Worm (Caenorhabditis elegans): Measurements from ENCODE around the gene W10G11.3.

Gene W10G11.3

ce11 chrII:3547282-3547681, 15.0 kb downstream of the W10G11.3 start:
- TF ChIP-seq ham-2 (GFP tag; optimal IDR thresholded peaks at IDR 0.05) (peak; percentile 45), drap-1 (GFP tag; optimal IDR thresholded peaks at IDR 0.05) (peak; percentile 1), ces-1 (GFP tag; optimal IDR thresholded peaks at IDR 0.05) (peak; percentile 66), unc-120 (tag; optimal IDR thresholded peaks at IDR 0.05; ENCODE audit: poor library complexity, severe bottlenecking) (peak; percentile 68), bed-3 (GFP tag; optimal IDR thresholded peaks at IDR 0.05) (no peak), unc-39 (tag; optimal IDR thresholded peaks at IDR 0.05) (no peak), blmp-1 (tag; optimal IDR thresholded peaks at IDR 0.05) (no peak), nhr-2 (tag; optimal IDR thresholded peaks at IDR 0.05) (no peak), elt-1 (tag; optimal IDR thresholded peaks at IDR 0.05; ENCODE audit: borderline replicate concordance, insufficient read depth) (no peak), nhr-12 (tag; optimal IDR thresholded peaks at IDR 0.05) (no peak), ceh-83 (GFP tag; optimal IDR thresholded peaks at IDR 0.05) (peak; percentile 10), hlh-1 (tag; optimal IDR thresholded peaks at IDR 0.05) (peak; percentile 5), mep-1 (tag; optimal IDR thresholded peaks at IDR 0.05) (peak; percentile 34), ztf-11 (tag; optimal IDR thresholded peaks at IDR 0.05) (no peak), mab-5 (tag; optimal IDR thresholded peaks at IDR 0.05) (no peak), cnd-1 (tag; optimal IDR thresholded peaks at IDR 0.05) (peak; percentile 42)

- no peak for TF ChIP-seq lsy-2 (tag; optimal IDR thresholded peaks at IDR 0.05)
- TF ChIP-seq bed-3 (GFP tag; optimal IDR thresholded peaks at IDR 0.05), result no peak
- no peak for TF ChIP-seq snpc-4 (tag; optimal IDR thresholded peaks at IDR 0.05)
- TF ChIP-seq sem-2 (GFP tag; optimal IDR thresholded peaks at IDR 0.05), result no peak
- TF ChIP-seq sptf-1 (tag; optimal IDR thresholded peaks at IDR 0.05), result no peak
- no peak for TF ChIP-seq M03D4.4 (tag; optimal IDR thresholded peaks at IDR 0.05)
- TF ChIP-seq cnd-1 (tag; optimal IDR thresholded peaks at IDR 0.05), result no peak
Measured at ce11 chrII:3546381-3546931, 15.9 kb downstream of the W10G11.3 start, which contains the start of gene apd-3. Gene apd-3 (minus strand): TSS chrII:3546431.

ce11 chrII:3540151-3540550, 22.2 kb downstream of the W10G11.3 start:
- TF ChIP-seq ceh-43 (GFP tag; optimal IDR thresholded peaks at IDR 0.05), result no peak
- no peak for TF ChIP-seq unc-39 (tag; optimal IDR thresholded peaks at IDR 0.05)
- no peak for TF ChIP-seq blmp-1 (tag; optimal IDR thresholded peaks at IDR 0.05)
- TF ChIP-seq tbx-8 (GFP tag; optimal IDR thresholded peaks at IDR 0.05), result no peak
- no peak for TF ChIP-seq nhr-2 (tag; optimal IDR thresholded peaks at IDR 0.05)
- no peak for TF ChIP-seq sem-2 (GFP tag; optimal IDR thresholded peaks at IDR 0.05)

ce11 chrII:3528256-3528655, 34.1 kb downstream of the W10G11.3 start, which contains the start of gene ncs-6:
Gene ncs-6 (minus strand): TSS chrII:3528516.
- no peak for TF ChIP-seq sem-2 (GFP tag; optimal IDR thresholded peaks at IDR 0.05)

- TF ChIP-seq M03D4.4 (tag; optimal IDR thresholded peaks at IDR 0.05) (no peak), hlh-1 (tag; optimal IDR thresholded peaks at IDR 0.05) (no peak), nhr-12 (tag; optimal IDR thresholded peaks at IDR 0.05) (no peak), unc-62 (GFP tag; optimal IDR thresholded peaks at IDR 0.05) (no peak), snpc-4 (tag; optimal IDR thresholded peaks at IDR 0.05) (no peak), sem-2 (GFP tag; optimal IDR thresholded peaks at IDR 0.05) (no peak), elt-3 (tag; optimal IDR thresholded peaks at IDR 0.05) (no peak), tbx-8 (GFP tag; optimal IDR thresholded peaks at IDR 0.05) (no peak), lin-32 (GFP tag; optimal IDR thresholded peaks at IDR 0.05) (no peak)
Measured at ce11 chrII:3527460-3527859, 34.9 kb downstream of the W10G11.3 start.

- TF ChIP-seq hlh-1 (tag; optimal IDR thresholded peaks at IDR 0.05), result no peak
- TF ChIP-seq flh-1 (GFP tag; optimal IDR thresholded peaks at IDR 0.05), result no peak
- TF ChIP-seq ceh-39 (tag; optimal IDR thresholded peaks at IDR 0.05), result no peak
- no peak for TF ChIP-seq elt-3 (tag; optimal IDR thresholded peaks at IDR 0.05)
- no peak for TF ChIP-seq M03D4.4 (tag; optimal IDR thresholded peaks at IDR 0.05)
- TF ChIP-seq elt-1 (tag; optimal IDR thresholded peaks at IDR 0.05; ENCODE audit: borderline replicate concordance, insufficient read depth), result no peak
- no peak for TF ChIP-seq ceh-83 (GFP tag; optimal IDR thresholded peaks at IDR 0.05)
- TF ChIP-seq ham-2 (GFP tag; optimal IDR thresholded peaks at IDR 0.05), result no peak
- TF ChIP-seq cnd-1 (tag; optimal IDR thresholded peaks at IDR 0.05), result no peak
- TF ChIP-seq drap-1 (GFP tag; optimal IDR thresholded peaks at IDR 0.05), result no peak
- TF ChIP-seq lsy-2 (tag; optimal IDR thresholded peaks at IDR 0.05), result no peak
- TF ChIP-seq pha-4 (tag; optimal IDR thresholded peaks at IDR 0.05), result no peak
- TF ChIP-seq nhr-237 (tag; optimal IDR thresholded peaks at IDR 0.05), result no peak
Measured at ce11 chrII:3524097-3524496, 38.2 kb downstream of the W10G11.3 start, which contains the start of gene col-72. Gene col-72 (minus strand): TSS chrII:3524197.

Measured in whole organism, mixed stage, embryonic.